Worm (Caenorhabditis elegans): ENCODE measurements around the gene T25E12.16.
A peak's percentile ranks its signal among the peaks of the same experiment; 100 is the strongest.

T25E12.16 gene

ce11 chrV:16725955-16726354 is 7.6 kb downstream of the T25E12.16 start:
- no peak for TF ChIP-seq ztf-18 (tag; optimal IDR thresholded peaks at IDR 0.05)
- no peak for TF ChIP-seq F37B4.10 (GFP tag; IDR thresholded peaks at IDR 0.05)
- no peak for TF ChIP-seq hlh-12 (tag; optimal IDR thresholded peaks at IDR 0.05)
- TF ChIP-seq T26A5.8 (tag; optimal IDR thresholded peaks at IDR 0.05): no peak
- TF ChIP-seq rcor-1 (GFP tag; IDR thresholded peaks at IDR 0.05): no peak
- TF ChIP-seq ztf-6 (GFP tag; IDR thresholded peaks at IDR 0.05): no peak
- no peak for TF ChIP-seq lin-54 (GFP tag; optimal IDR thresholded peaks at IDR 0.05)
- no peak for TF ChIP-seq B0019.2 (GFP tag; conservative IDR thresholded peaks at IDR 0.05)
- TF ChIP-seq nhr-80 (tag; optimal IDR thresholded peaks at IDR 0.05): peak; percentile 88
- TF ChIP-seq unc-62 (GFP tag; optimal IDR thresholded peaks at IDR 0.05): no peak
- no peak for TF ChIP-seq nfyb-1 (GFP tag; IDR thresholded peaks at IDR 0.05)
- TF ChIP-seq dox-1 (GFP tag; IDR thresholded peaks at IDR 0.05): no peak
- TF ChIP-seq attf-5 (GFP tag; optimal IDR thresholded peaks at IDR 0.05): peak; percentile 35
- no peak for TF ChIP-seq snpc-4 (GFP tag; optimal IDR thresholded peaks at IDR 0.05)
- peak in 2 of 4 experiments; percentile 38 to 46 for TF ChIP-seq snpc-4 (tag; optimal IDR thresholded peaks at IDR 0.05)
- no peak for TF ChIP-seq fkh-3 (tag; optimal IDR thresholded peaks at IDR 0.05)
- no peak for TF ChIP-seq lin-26 (GFP tag; IDR thresholded peaks at IDR 0.05)
- TF ChIP-seq ama-1 (optimal IDR thresholded peaks at IDR 0.05): no peak
- TF ChIP-seq ama-1 (GFP tag; optimal IDR thresholded peaks at IDR 0.05): no peak
- no peak for TF ChIP-seq dpff-1 (tag; optimal IDR thresholded peaks at IDR 0.05)
- TF ChIP-seq let-607 (tag; optimal IDR thresholded peaks at IDR 0.05): peak in 1 of 2 experiments; percentile 10
- no peak for TF ChIP-seq repo-1 (tag; optimal IDR thresholded peaks at IDR 0.05)
- no peak for TF ChIP-seq F57C9.4 (tag; optimal IDR thresholded peaks at IDR 0.05)
- TF ChIP-seq ceh-27 (GFP tag; optimal IDR thresholded peaks at IDR 0.05): no peak
- peak; percentile 14 for TF ChIP-seq atf-7 (tag; optimal IDR thresholded peaks at IDR 0.05)
- no peak for TF ChIP-seq mxl-1 (tag; optimal IDR thresholded peaks at IDR 0.05)
- TF ChIP-seq Y67H2A.10 (GFP tag; conservative IDR thresholded peaks at IDR 0.05): no peak

- TF ChIP-seq ceh-100 (GFP tag; IDR thresholded peaks at IDR 0.05): no peak
- TF ChIP-seq cebp-1 (GFP tag; IDR thresholded peaks at IDR 0.05): peak; percentile 35; the same call in 1 of the 2 replicates
- TF ChIP-seq cebp-1 (tag; optimal IDR thresholded peaks at IDR 0.05): no peak
Observed at ce11 chrV:16724574-16724973, 9.0 kb downstream of the T25E12.16 start.

ce11 chrV:16723744-16724143 is 9.8 kb downstream of the T25E12.16 start, which contains the start of gene nhr-112:
TSS of gene nhr-112 (minus strand) at chrV:16723844.
- no peak for TF ChIP-seq ceh-58 (GFP tag; IDR thresholded peaks at IDR 0.05)
- no peak for TF ChIP-seq lir-1 (GFP tag; conservative IDR thresholded peaks at IDR 0.05)
- TF ChIP-seq pbrm-1 (GFP tag; IDR thresholded peaks at IDR 0.05): no peak

ce11 chrV:16716574-16716973 is 17.0 kb downstream of the T25E12.16 start, which contains the start of gene srh-137:
TSS of gene srh-137 (minus strand) at chrV:16716674.
- no peak for TF ChIP-seq madf-3 (GFP tag; IDR thresholded peaks at IDR 0.05)
- no peak for TF ChIP-seq pha-4 (tag; optimal IDR thresholded peaks at IDR 0.05)
- TF ChIP-seq atf-7 (tag; optimal IDR thresholded peaks at IDR 0.05): no peak
- no peak for TF ChIP-seq chd-7 (tag; optimal IDR thresholded peaks at IDR 0.05)
- no peak for TF ChIP-seq F37B4.10 (GFP tag; IDR thresholded peaks at IDR 0.05)
- TF ChIP-seq Y79H2A.3 (GFP tag; conservative IDR thresholded peaks at IDR 0.05): no peak
- no peak for TF ChIP-seq tbx-9 (tag; optimal IDR thresholded peaks at IDR 0.05; ENCODE audit: borderline replicate concordance)
- TF ChIP-seq nhr-179 (tag; optimal IDR thresholded peaks at IDR 0.05): no peak
- TF ChIP-seq nhr-80 (tag; optimal IDR thresholded peaks at IDR 0.05): no peak
- no peak for TF ChIP-seq T07F8.4 (tag; optimal IDR thresholded peaks at IDR 0.05)
- TF ChIP-seq tbp1 (GFP tag; optimal IDR thresholded peaks at IDR 0.05): no peak
- TF ChIP-seq hlh-12 (tag; optimal IDR thresholded peaks at IDR 0.05): no peak
- TF ChIP-seq F22D6.2 (tag; optimal IDR thresholded peaks at IDR 0.05): no peak
- TF ChIP-seq F49E8.2 (tag; optimal IDR thresholded peaks at IDR 0.05; ENCODE audit: insufficient read depth): no peak
- no peak for TF ChIP-seq hrde-1 (tag; optimal IDR thresholded peaks at IDR 0.05; ENCODE audit: borderline replicate concordance)

Data from whole organism, young adult.